Fruit fly (Drosophila melanogaster) whole organism, embryonic: Measurements from ENCODE around the gene Ppt1.

Source experiments
- B-H1 ChIP-seq: fragments of 200-800 bp; sonication (Bioruptor generic); IDR thresholded peaks from 3 replicates; pipeline ENCODE4 v1.3.6; 2022; ENCODE audit warnings: missing biosample characterization, missing genetic modification characterization
- CG10147 ChIP-seq: fragments of 200-800 bp; sonication (Bioruptor generic); optimal IDR thresholded peaks from 2 replicates; lab custom pipeline; 2019; ENCODE audit warnings: missing biosample characterization, mild to moderate bottlenecking, missing genetic modification characterization, moderate library complexity
- CG10209 ChIP-seq: fragments of 200-800 bp; sonication (Bioruptor generic); optimal IDR thresholded peaks from 3 replicates; lab custom pipeline; 2017; ENCODE audit warnings: missing biosample characterization, mild to moderate bottlenecking, missing genetic modification characterization, missing genetic modification reagents
- CG11695 ChIP-seq: fragments of 200-800 bp; sonication (Bioruptor generic); IDR thresholded peaks from 3 replicates; pipeline ENCODE4 v1.3.6; 2022; ENCODE audit warnings: missing biosample characterization, missing genetic modification characterization
- CG11723 ChIP-seq: fragments of 200-800 bp; sonication (Bioruptor generic); optimal IDR thresholded peaks from 2 replicates; lab custom pipeline; 2017; ENCODE audit warnings: missing biosample characterization, mild to moderate bottlenecking, missing genetic modification characterization
- CG12155 ChIP-seq: fragments of 200-800 bp; sonication (Bioruptor generic); optimal IDR thresholded peaks from 3 replicates; lab custom pipeline; 2016; ENCODE audit warnings: missing biosample characterization, missing genetic modification characterization
- CG14667 ChIP-seq: fragments of 200-800 bp; sonication (Bioruptor generic); IDR thresholded peaks from 2 replicates; pipeline ENCODE4 v1.3.6; 2022; ENCODE audit warnings: missing biosample characterization, missing genetic modification characterization
- CG14860 ChIP-seq: fragments of 200-800 bp; sonication (Bioruptor generic); IDR thresholded peaks from 3 replicates; pipeline ENCODE4 v1.3.6; 2022; ENCODE audit warnings: missing biosample characterization, missing genetic modification characterization; ENCODE audit not compliant: partially characterized antibody
- CG1603 ChIP-seq: fragments of 200-800 bp; sonication (Bioruptor generic); optimal IDR thresholded peaks from 2 replicates; lab custom pipeline; 2019; ENCODE audit warnings: missing biosample characterization, mild to moderate bottlenecking, missing genetic modification characterization, moderate library complexity
- CG18011 ChIP-seq: fragments of 200-800 bp; sonication (Bioruptor generic); optimal IDR thresholded peaks from 2 replicates; lab custom pipeline; 2017; ENCODE audit warnings: missing biosample characterization, missing genetic modification characterization, mild to moderate bottlenecking, moderate library complexity, missing genotype
- CG18599 ChIP-seq: fragments of 200-800 bp; sonication (Bioruptor generic); optimal IDR thresholded peaks from 3 replicates; lab custom pipeline; 2017; ENCODE audit warnings: missing biosample characterization, missing genetic modification characterization, mild to moderate bottlenecking, moderate library complexity, missing genetic modification reagents
- CG2199 ChIP-seq: fragments of 200-800 bp; sonication (Bioruptor generic); IDR thresholded peaks from 3 replicates; pipeline ENCODE4 v1.3.6; 2022; ENCODE audit warnings: missing biosample characterization, missing genetic modification characterization
- CG2712 ChIP-seq: fragments of 200-800 bp; optimal IDR thresholded peaks from 3 replicates; lab custom pipeline; 2019; ENCODE audit warnings: missing biosample characterization, mild to moderate bottlenecking, missing genetic modification characterization, moderate library complexity
- CG5180 ChIP-seq: fragments of 200-800 bp; sonication (Bioruptor generic); optimal IDR thresholded peaks from 3 replicates; lab custom pipeline; 2017; ENCODE audit warnings: missing biosample characterization, missing genetic modification characterization, mild to moderate bottlenecking, moderate library complexity, missing genetic modification reagents
- CG7745 ChIP-seq: fragments of 200-800 bp; sonication (Bioruptor generic); optimal IDR thresholded peaks from 2 replicates; lab custom pipeline; 2018; ENCODE audit warnings: missing biosample characterization, mild to moderate bottlenecking, missing genetic modification characterization, moderate library complexity
- CG7786 ChIP-seq: fragments of 200-800 bp; sonication (Bioruptor generic); optimal IDR thresholded peaks from 2 replicates; lab custom pipeline; 2016; ENCODE audit warnings: missing biosample characterization, missing genetic modification characterization
- CG7928 ChIP-seq: fragments of 200-800 bp; sonication (Bioruptor generic); optimal IDR thresholded peaks from 2 replicates; lab custom pipeline; 2017; ENCODE audit warnings: missing biosample characterization, mild to moderate bottlenecking, missing genetic modification characterization
- CG8281 ChIP-seq: fragments of 200-800 bp; sonication (Bioruptor generic); optimal IDR thresholded peaks from 2 replicates; lab custom pipeline; 2018; ENCODE audit warnings: missing biosample characterization, mild to moderate bottlenecking, missing genetic modification characterization, moderate library complexity
- CG9609 ChIP-seq: fragments of 200-800 bp; sonication (Bioruptor generic); optimal IDR thresholded peaks from 3 replicates; lab custom pipeline; 2016; ENCODE audit warnings: missing biosample characterization, missing genetic modification characterization
- Deaf1 ChIP-seq: fragments of 200-800 bp; optimal IDR thresholded peaks from 3 replicates; lab custom pipeline; 2019; ENCODE audit warnings: missing biosample characterization, mild to moderate bottlenecking, missing genetic modification characterization, moderate library complexity
- Dek ChIP-seq: fragments of 200-800 bp; sonication (Bioruptor generic); optimal IDR thresholded peaks from 3 replicates; lab custom pipeline; 2019; ENCODE audit warnings: missing biosample characterization, mild to moderate bottlenecking, missing genetic modification characterization, moderate library complexity
- Dref ChIP-seq: fragments of 200-800 bp; sonication (Bioruptor generic); IDR thresholded peaks from 2 replicates; pipeline ENCODE4 v1.3.6; 2022; ENCODE audit warnings: missing biosample characterization, missing genetic modification characterization
- E2f1 ChIP-seq: fragments of 200-800 bp; sonication (Bioruptor generic); IDR thresholded peaks from 2 replicates; pipeline ENCODE4 v1.3.6; 2022; ENCODE audit warnings: missing biosample characterization, missing genetic modification characterization
- H15 ChIP-seq: fragments of 200-800 bp; sonication (Bioruptor generic); IDR thresholded peaks from 3 replicates; pipeline ENCODE4 v1.3.6; 2022; ENCODE audit warnings: missing biosample characterization, missing genetic modification characterization
- Hr51 ChIP-seq, 2 experiments: fragments of 200-800 bp; sonication (Bioruptor generic); optimal IDR thresholded peaks; 2 replicates in 1 of 2; 3 replicates in 1 of 2; lab custom pipeline; 2016 to 2018; ENCODE audit warnings: missing biosample characterization in 2 of 2, missing genetic modification characterization in 2 of 2, mild to moderate bottlenecking in 1 of 2, moderate library complexity in 1 of 2
- Hr78 ChIP-seq, 2 experiments: fragments of 200-800 bp in 1 of 2; fragments of >200 bp in 1 of 2; sonication (Bioruptor generic) in 1 of 2; optimal IDR thresholded peaks; 2 replicates each; lab custom pipeline; 2017 to 2019; ENCODE audit warnings: missing biosample characterization in 2 of 2, missing genetic modification characterization in 2 of 2, mild to moderate bottlenecking in 1 of 2, moderate library complexity in 1 of 2
- Max ChIP-seq: fragments of 200-800 bp; sonication (Bioruptor generic); optimal IDR thresholded peaks from 2 replicates; lab custom pipeline; 2016; ENCODE audit warnings: missing biosample characterization, mild to moderate bottlenecking, missing genetic modification characterization
- NFAT ChIP-seq: fragments of 200-800 bp; sonication (Bioruptor generic); IDR thresholded peaks from 2 replicates; pipeline ENCODE4 v1.3.6; 2022; ENCODE audit warnings: missing biosample characterization, missing genetic modification characterization
- Rfx ChIP-seq: fragments of 200-800 bp; sonication (Bioruptor generic); IDR thresholded peaks from 2 replicates; pipeline ENCODE4 v1.3.6; 2022; ENCODE audit warnings: missing biosample characterization, missing genetic modification characterization
- Sin3A ChIP-seq: fragments of >200 bp; optimal IDR thresholded peaks from 2 replicates; lab custom pipeline; 2018
- YL-1 ChIP-seq: fragments of 200-800 bp; sonication (Bioruptor generic); optimal IDR thresholded peaks from 3 replicates; lab custom pipeline; 2017; ENCODE audit warnings: missing biosample characterization, mild to moderate bottlenecking, missing genetic modification characterization
- abd-A ChIP-seq: fragments of 200-800 bp; sonication (Bioruptor generic); optimal IDR thresholded peaks from 3 replicates; lab custom pipeline; 2019; ENCODE audit warnings: missing biosample characterization, mild to moderate bottlenecking, missing genetic modification characterization, moderate library complexity
- aop ChIP-seq: fragments of 200-800 bp; sonication (Bioruptor generic); IDR thresholded peaks from 2 replicates; pipeline ENCODE4 v1.3.6; 2022; ENCODE audit warnings: missing biosample characterization, missing genetic modification characterization
- bcd ChIP-seq: fragments of 200-800 bp; sonication (Bioruptor generic); optimal IDR thresholded peaks from 2 replicates; lab custom pipeline; 2017; ENCODE audit warnings: missing biosample characterization, mild to moderate bottlenecking, missing genetic modification characterization
- bsh ChIP-seq, 2 experiments: fragments of 200-800 bp; sonication (Bioruptor generic); optimal IDR thresholded peaks; 2 replicates each; lab custom pipeline; 2017 to 2018; ENCODE audit warnings: mild to moderate bottlenecking in 2 of 2, missing biosample characterization in 2 of 2, missing genetic modification characterization in 2 of 2, moderate library complexity in 1 of 2
- cwo ChIP-seq: fragments of 200-800 bp; sonication (Bioruptor generic); optimal IDR thresholded peaks from 3 replicates; lab custom pipeline; 2017; ENCODE audit warnings: missing biosample characterization, missing genetic modification characterization, mild to moderate bottlenecking, moderate library complexity, missing genetic modification reagents
- exex ChIP-seq: fragments of 200-800 bp; sonication (Bioruptor generic); optimal IDR thresholded peaks from 4 replicates; lab custom pipeline; 2018; ENCODE audit warnings: missing biosample characterization, mild to moderate bottlenecking, missing genetic modification characterization, moderate library complexity
- eyg ChIP-seq: fragments of 200-800 bp; sonication (Bioruptor generic); optimal IDR thresholded peaks from 3 replicates; lab custom pipeline; 2016; ENCODE audit warnings: missing biosample characterization, missing genetic modification characterization
- ham ChIP-seq: fragments of 200-800 bp; sonication (Bioruptor generic); IDR thresholded peaks from 2 replicates; pipeline ENCODE4 v1.3.6; 2022; ENCODE audit warnings: missing biosample characterization, missing genetic modification characterization
- klu ChIP-seq: fragments of 200-800 bp; sonication (Bioruptor generic); IDR thresholded peaks from 2 replicates; pipeline ENCODE4 v1.3.6; 2022; ENCODE audit warnings: missing biosample characterization, missing genetic modification characterization
- lmd ChIP-seq: fragments of 200-800 bp; sonication (Bioruptor generic); IDR thresholded peaks from 2 replicates; pipeline ENCODE4 v1.3.6; 2022; ENCODE audit warnings: missing biosample characterization, missing genetic modification characterization
- odd ChIP-seq: fragments of 200-800 bp; sonication (Bioruptor generic); optimal IDR thresholded peaks from 2 replicates; lab custom pipeline; 2017; ENCODE audit warnings: missing biosample characterization, mild to moderate bottlenecking, missing genetic modification characterization
- prd ChIP-seq, 3 experiments: fragments of >200 bp in 2 of 3; fragments of 200-800 bp in 1 of 3; sonication (Bioruptor generic) in 1 of 3; optimal IDR thresholded peaks in 2 of 3; IDR thresholded peaks in 1 of 3; 2 replicates in 2 of 3; 3 replicates in 1 of 3; pipeline versions ENCODE4 v1.3.6 to Lab custom; 2017 to 2022; ENCODE audit warnings: missing biosample characterization in 1 of 3, missing genetic modification characterization in 1 of 3
- repo ChIP-seq: fragments of 200-800 bp; sonication (Bioruptor generic); optimal IDR thresholded peaks from 2 replicates; lab custom pipeline; 2016; ENCODE audit warnings: missing biosample characterization, missing genetic modification characterization
- sr ChIP-seq: fragments of 200-800 bp; sonication (Bioruptor generic); IDR thresholded peaks from 3 replicates; pipeline ENCODE4 v1.3.6; 2022; ENCODE audit warnings: missing biosample characterization, missing genetic modification characterization
- ssp ChIP-seq: fragments of 200-800 bp; sonication (Bioruptor generic); IDR thresholded peaks from 2 replicates; pipeline ENCODE4 v1.3.6; 2022; ENCODE audit warnings: missing biosample characterization, missing genetic modification characterization
- tgo ChIP-seq: fragments of 200-800 bp; sonication (Bioruptor generic); IDR thresholded peaks from 3 replicates; pipeline ENCODE4 v1.3.6; 2022; ENCODE audit warnings: missing biosample characterization, missing genetic modification characterization
- tin ChIP-seq: fragments of 200-800 bp; sonication (Bioruptor generic); optimal IDR thresholded peaks from 3 replicates; lab custom pipeline; 2016; ENCODE audit warnings: missing biosample characterization, missing genetic modification characterization
- trem ChIP-seq: fragments of 200-800 bp; optimal IDR thresholded peaks from 3 replicates; lab custom pipeline; 2019; ENCODE audit warnings: missing biosample characterization, mild to moderate bottlenecking, missing genetic modification characterization, moderate library complexity
- unc-4 ChIP-seq: fragments of 200-800 bp; sonication (Bioruptor generic); IDR thresholded peaks from 2 replicates; pipeline ENCODE4 v1.3.6; 2022; ENCODE audit warnings: missing biosample characterization, missing genetic modification characterization; ENCODE audit not compliant: partially characterized antibody

The Ppt1 gene

dm6 chrX:8723393-8723987, 33.5 kb upstream of the Ppt1 start (continued):
- TF ChIP-seq eyg: no peak
- no peak for TF ChIP-seq Dek (tag; lab: Kevin White, UChicago)
- TF ChIP-seq CG2712: peak; percentile 42
- peak in 1 of 2 experiments; percentile 55 for TF ChIP-seq bsh (GFP tag; optimal IDR thresholded peaks at IDR 0.05; lab: Kevin White, UChicago)
- TF ChIP-seq lmd: no peak
- peak in 1 of 2 experiments; percentile 22 for TF ChIP-seq Hr51 (GFP tag; optimal IDR thresholded peaks at IDR 0.05; lab: Kevin White, UChicago)
- no peak for TF ChIP-seq CG5180
- no peak for TF ChIP-seq CG8281 (tag; lab: Kevin White, UChicago)
- no peak for TF ChIP-seq abd-A (tag; lab: Kevin White, UChicago)
- TF ChIP-seq CG14667 (GFP tag; lab: Robert Waterston, UW): no peak
- TF ChIP-seq CG1603 (tag; lab: Kevin White, UChicago): peak; percentile 3
- no peak for TF ChIP-seq CG11695 (GFP tag; lab: Robert Waterston, UW)
- TF ChIP-seq klu (GFP tag; lab: Robert Waterston, UW): no peak
- TF ChIP-seq tgo (GFP tag; lab: Robert Waterston, UW): no peak; the same call in 2 of the 3 replicates
- no peak for TF ChIP-seq repo (GFP tag; lab: Kevin White, UChicago)
- no peak for TF ChIP-seq unc-4
- no peak for TF ChIP-seq Sin3A
- TF ChIP-seq CG7928 (GFP tag; lab: Kevin White, UChicago): no peak
- TF ChIP-seq Hr78 (GFP tag; optimal IDR thresholded peaks at IDR 0.05; lab: Kevin White, UChicago): no peak
- no peak for TF ChIP-seq exex
- no peak for TF ChIP-seq CG9609
- TF ChIP-seq ssp (GFP tag; lab: Robert Waterston, UW): no peak
- no peak for TF ChIP-seq H15 (GFP tag; lab: Robert Waterston, UW)
- TF ChIP-seq CG7745 (tag; lab: Kevin White, UChicago): no peak
- TF ChIP-seq Dref (GFP tag; lab: Robert Waterston, UW): no peak
- no peak for TF ChIP-seq E2f1 (GFP tag; lab: Robert Waterston, UW)
- TF ChIP-seq sr (GFP tag; lab: Robert Waterston, UW): no peak
- TF ChIP-seq odd (GFP tag; lab: Kevin White, UChicago): no peak
- TF ChIP-seq tin (GFP tag; lab: Kevin White, UChicago): no peak
- TF ChIP-seq CG14860 (GFP tag; lab: Robert Waterston, UW): no peak
- TF ChIP-seq CG10209 (GFP tag; lab: Kevin White, UChicago): no peak
- TF ChIP-seq CG18011: no peak
- TF ChIP-seq YL-1 (GFP tag; lab: Kevin White, UChicago): no peak
- no peak for TF ChIP-seq CG18599 (GFP tag; lab: Kevin White, UChicago)
- no peak for TF ChIP-seq CG7786 (GFP tag; lab: Kevin White, UChicago)
- no peak for TF ChIP-seq prd (optimal IDR thresholded peaks at IDR 0.05; lab: Kevin White, UChicago)
- TF ChIP-seq prd (GFP tag; IDR thresholded peaks at IDR 0.05; lab: Robert Waterston, UW): no peak; the same call in 2 of the 3 replicates
- no peak for TF ChIP-seq B-H1 (GFP tag; lab: Robert Waterston, UW)
- TF ChIP-seq CG2199 (GFP tag; lab: Robert Waterston, UW): no peak
- TF ChIP-seq CG12155 (GFP tag; lab: Kevin White, UChicago): no peak
- no peak for TF ChIP-seq Deaf1 (tag; lab: Kevin White, UChicago)
- no peak for TF ChIP-seq aop (GFP tag; lab: Robert Waterston, UW)
- no peak for TF ChIP-seq cwo (GFP tag; lab: Kevin White, UChicago)
- TF ChIP-seq Max: no peak
- TF ChIP-seq NFAT: no peak
- TF ChIP-seq trem (tag; lab: Kevin White, UChicago): peak; percentile 20
- TF ChIP-seq Rfx (GFP tag; lab: Robert Waterston, UW): no peak
- no peak for TF ChIP-seq ham (GFP tag; lab: Robert Waterston, UW)
- no peak for TF ChIP-seq bcd (GFP tag; lab: Kevin White, UChicago)
- no peak for TF ChIP-seq CG11723 (GFP tag; lab: Kevin White, UChicago)
- no peak for TF ChIP-seq CG10147 (GFP tag; lab: Kevin White, UChicago)
